Fruit fly (Drosophila melanogaster) whole organism, pupa: ENCODE results near the gene CG1316.

Source experiments
- CG10348 ChIP-seq: fragments of 200-800 bp; sonication (Bioruptor generic); IDR thresholded peaks from 2 replicates; pipeline ENCODE4 v1.3.6; 2022; ENCODE audit warnings: missing biosample characterization, missing genetic modification characterization
- CG15710 ChIP-seq: fragments of 200-800 bp; sonication (Bioruptor generic); optimal IDR thresholded peaks from 2 replicates; lab custom pipeline; 2018; ENCODE audit warnings: missing biosample characterization, mild to moderate bottlenecking, missing genetic modification characterization, moderate library complexity
- CG17806 ChIP-seq: fragments of 200-800 bp; sonication (Bioruptor generic); optimal IDR thresholded peaks from 2 replicates; lab custom pipeline; 2018; ENCODE audit warnings: missing biosample characterization, mild to moderate bottlenecking, missing genetic modification characterization, moderate library complexity
- CG32121 ChIP-seq: fragments of 200-800 bp; sonication (Bioruptor generic); IDR thresholded peaks from 2 replicates; pipeline ENCODE4 v1.3.6; 2022; ENCODE audit warnings: missing biosample characterization, missing genetic modification characterization
- CG8301 ChIP-seq: fragments of 200-800 bp; sonication (Bioruptor generic); optimal IDR thresholded peaks from 2 replicates; lab custom pipeline; 2018; ENCODE audit warnings: missing biosample characterization, mild to moderate bottlenecking, missing genetic modification characterization
- EcR ChIP-seq: fragments of 200-800 bp; sonication (Bioruptor generic); optimal IDR thresholded peaks from 3 replicates; lab custom pipeline; 2019; ENCODE audit warnings: missing biosample characterization, missing genetic modification characterization, mild to moderate bottlenecking, moderate library complexity, missing genetic modification reagents
- Pif1A ChIP-seq: fragments of 200-800 bp; sonication (Bioruptor generic); optimal IDR thresholded peaks from 3 replicates; lab custom pipeline; 2016; ENCODE audit warnings: missing biosample characterization, missing genetic modification characterization
- Pif1B ChIP-seq: fragments of 200-800 bp; sonication (Bioruptor generic); optimal IDR thresholded peaks from 3 replicates; lab custom pipeline; 2016; ENCODE audit warnings: missing biosample characterization, missing genetic modification characterization

DNA sequence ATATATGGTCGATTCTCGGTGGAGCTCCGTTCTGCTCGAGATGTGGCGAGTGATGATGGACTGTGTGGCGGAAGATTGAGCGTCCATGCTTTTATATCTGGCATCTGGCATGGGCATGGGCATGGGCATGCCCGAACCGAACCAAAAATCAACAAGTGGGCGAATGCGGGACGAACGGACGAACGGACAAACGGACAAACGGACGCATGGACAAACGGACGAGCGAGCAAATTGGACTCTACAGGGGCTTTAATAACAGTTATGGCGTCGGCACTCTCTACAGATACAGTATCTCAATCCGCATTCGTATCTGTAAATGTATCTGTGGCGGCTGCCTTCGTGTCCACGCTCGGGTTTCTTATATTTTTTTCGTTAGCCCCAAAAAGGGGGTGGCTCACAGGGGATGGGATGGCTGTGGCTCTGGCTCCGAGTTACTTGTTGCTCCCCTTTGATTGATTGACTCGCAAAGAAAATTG is 47.5 kb upstream of the CG1316 start, which contains the start of gene ImpL2:
- TF ChIP-seq EcR (GFP tag; lab: Kevin White, UChicago) (no peak), CG17806 (tag; lab: Kevin White, UChicago) (no peak), Pif1A (GFP tag; lab: Kevin White, UChicago) (no peak), CG32121 (no peak), CG10348 (GFP tag; lab: Robert Waterston, UW) (no peak), Pif1B (no peak), CG15710 (tag; lab: Kevin White, UChicago) (no peak), CG8301 (no peak)
